Worm (Caenorhabditis elegans) whole organism, L4/young adult: ENCODE results near the gene C33F10.14.

Experiments
- W03F9.2 ChIP-seq: fragments of 150-350 bp; optimal IDR thresholded peaks from 2 replicates; lab custom pipeline; 2014; ENCODE audit warnings: missing biosample characterization, missing genetic modification characterization
- him-1 ChIP-seq: sonication (generic microtip); optimal IDR thresholded peaks from 2 replicates; lab custom pipeline; 2016; ENCODE audit warnings: missing genotype, missing genetic modification reagents, missing genetic modification characterization, missing compliant biosample characterization

DNA sequence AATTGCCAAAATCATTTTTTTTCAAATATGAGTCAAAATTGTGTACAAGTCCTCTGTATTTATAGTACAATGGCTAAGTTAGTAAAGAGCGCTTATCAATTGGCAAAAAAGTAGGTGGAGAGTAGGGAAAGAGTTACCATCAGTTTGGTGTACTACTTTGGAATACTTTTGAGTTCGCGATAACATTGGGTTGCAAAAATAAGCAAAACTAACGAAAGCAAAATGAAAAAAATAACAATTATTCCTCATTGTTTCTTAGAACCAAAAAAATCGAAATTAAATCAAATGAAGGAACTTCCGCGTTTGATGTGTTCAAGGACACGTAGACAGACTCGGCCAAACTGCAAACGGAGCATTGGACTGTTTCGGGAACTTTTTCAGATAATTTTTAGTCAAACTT lies 40.4 kb upstream of the C33F10.14 start, which contains the start of gene C27D9.2:
- no peak for TF ChIP-seq W03F9.2 (tag; lab: Kevin White, UChicago)
- no peak for TF ChIP-seq him-1
